Worm (Caenorhabditis elegans): ENCODE data around the gene srlf-9.
"Not testable (repeated sequence)": the region's sequence is repeated elsewhere in the genome, so short reads cannot be mapped to it uniquely, and the experiment has no call there.

srlf-9 gene

ce11 chrIII:13401673-13402258 lies at the start of gene srlf-9, which contains the start of gene srlf-10:
Gene srlf-9 (minus strand): TSS chrIII:13401773.
Gene srlf-10 (plus strand): TSS chrIII:13402208.
- TF ChIP-seq lin-13 (GFP tag; optimal IDR thresholded peaks at IDR 0.05); zfp-2 (tag; optimal IDR thresholded peaks at IDR 0.05); nhr-28 (tag; optimal IDR thresholded peaks at IDR 0.05): not testable (repeated sequence)

ce11 chrIII:13448235-13448634 lies 46.7 kb upstream of the srlf-9 start:
- 0 out of 2 replicates have a peak, but pooled peaks have one; percentile 42 for TF ChIP-seq tra-1 (GFP tag; IDR thresholded peaks at IDR 0.05)
- peak; percentile 19; the same call in 1 of the 2 replicates for TF ChIP-seq php-3 (GFP tag; IDR thresholded peaks at IDR 0.05)
- TF ChIP-seq arid-1 (GFP tag; conservative IDR thresholded peaks at IDR 0.05), result 0 out of 2 replicates have a peak, but pooled peaks have one; percentile 5
- peak; percentile 93 for TF ChIP-seq set-16 (GFP tag; IDR thresholded peaks at IDR 0.05)
- peak; percentile 58; the same call in 1 of the 2 replicates for TF ChIP-seq F44E2.7 (GFP tag; IDR thresholded peaks at IDR 0.05)
- 0 out of 2 replicates have a peak, but pooled peaks have one; percentile 46 for TF ChIP-seq F26F4.8 (GFP tag; conservative IDR thresholded peaks at IDR 0.05)
- 0 out of 2 replicates have a peak, but pooled peaks have one; percentile 69 for TF ChIP-seq dmd-8 (GFP tag; IDR thresholded peaks at IDR 0.05)
- peak; percentile 45; the same call in 1 of the 2 replicates for TF ChIP-seq Y48G9A.11 (GFP tag; IDR thresholded peaks at IDR 0.05)
- peak; percentile 51; the same call in 1 of the 2 replicates for TF ChIP-seq snpc-1.2 (GFP tag; IDR thresholded peaks at IDR 0.05)
- TF ChIP-seq madf-5 (GFP tag; IDR thresholded peaks at IDR 0.05), result 0 out of 4 replicates have a peak, but pooled peaks of 1 of the 2 experiments have one; percentile 52
- 0 out of 2 replicates have a peak, but pooled peaks have one; percentile 16 for TF ChIP-seq T26A8.4 (GFP tag; IDR thresholded peaks at IDR 0.05)

ce11 chrIII:13447439-13447838 lies 45.9 kb upstream of the srlf-9 start:
- TF ChIP-seq saeg-2 (GFP tag; IDR thresholded peaks at IDR 0.05), result 0 out of 2 replicates have a peak, but pooled peaks have one; percentile 38
- TF ChIP-seq F26F4.8 (GFP tag; conservative IDR thresholded peaks at IDR 0.05), result 0 out of 2 replicates have a peak, but pooled peaks have one; percentile 55
- TF ChIP-seq lim-7 (GFP tag; IDR thresholded peaks at IDR 0.05), result 0 out of 2 replicates have a peak, but pooled peaks have one; percentile 44
- peak; percentile 59; the same call in 1 of the 2 replicates for TF ChIP-seq Y48G9A.11 (GFP tag; IDR thresholded peaks at IDR 0.05)
- TF ChIP-seq lin-1 (GFP tag; IDR thresholded peaks at IDR 0.05), result 0 out of 2 replicates have a peak, but pooled peaks have one; percentile 18
- peak; percentile 65; the same call in 1 of the 2 replicates for TF ChIP-seq egl-43 (GFP tag; IDR thresholded peaks at IDR 0.05)
- TF ChIP-seq arid-1 (GFP tag; conservative IDR thresholded peaks at IDR 0.05), result peak; percentile 63; the same call in 1 of the 2 replicates
- TF ChIP-seq lin-38 (GFP tag; IDR thresholded peaks at IDR 0.05), result peak; percentile 48
- 0 out of 2 replicates have a peak, but pooled peaks have one; percentile 22 for TF ChIP-seq Y75B8A.6 (GFP tag; IDR thresholded peaks at IDR 0.05)
- 0 out of 2 replicates have a peak, but pooled peaks have one; percentile 41 for TF ChIP-seq ceh-44 (GFP tag; IDR thresholded peaks at IDR 0.05)
- 0 out of 2 replicates have a peak, but pooled peaks have one; percentile 62 for TF ChIP-seq zfp-3 (GFP tag; conservative IDR thresholded peaks at IDR 0.05)
- peak; percentile 31; the same call in 1 of the 2 replicates for TF ChIP-seq tra-1 (GFP tag; IDR thresholded peaks at IDR 0.05)
- peak; percentile 65 for TF ChIP-seq snpc-1.2 (GFP tag; IDR thresholded peaks at IDR 0.05)
- peak; percentile 81 for TF ChIP-seq pha-4 (GFP tag; IDR thresholded peaks at IDR 0.05)
- not testable (repeated sequence) for TF ChIP-seq pha-4 (tag; optimal IDR thresholded peaks at IDR 0.05)
- peak; percentile 57; the same call in 1 of the 2 replicates for TF ChIP-seq vab-7 (GFP tag; IDR thresholded peaks at IDR 0.05)
- TF ChIP-seq set-16 (GFP tag; IDR thresholded peaks at IDR 0.05), result 0 out of 2 replicates have a peak, but pooled peaks have one; percentile 6
- 0 out of 2 replicates have a peak, but pooled peaks have one; percentile 21 for TF ChIP-seq php-3 (GFP tag; IDR thresholded peaks at IDR 0.05)
- TF ChIP-seq Y105C5A.15 (GFP tag; IDR thresholded peaks at IDR 0.05), result 0 out of 2 replicates have a peak, but pooled peaks have one; percentile 26
- TF ChIP-seq madf-5 (GFP tag; IDR thresholded peaks at IDR 0.05), result 0 out of 4 replicates have a peak, but pooled peaks of 1 of the 2 experiments have one; percentile 61
- peak; percentile 95 for TF ChIP-seq mdt-29 (GFP tag; IDR thresholded peaks at IDR 0.05)

ce11 chrIII:13439415-13439814 lies 37.8 kb upstream of the srlf-9 start, which contains the start of gene ciao-2B:
Gene ciao-2B (minus strand): TSS chrIII:13439544.
- TF ChIP-seq lsy-2 (tag; optimal IDR thresholded peaks at IDR 0.05), result peak in 1 of 2 experiments; percentile 69
- TF ChIP-seq lin-38 (GFP tag; IDR thresholded peaks at IDR 0.05), result peak; percentile 40; the same call in 1 of the 2 replicates
- TF ChIP-seq ceh-44 (GFP tag; IDR thresholded peaks at IDR 0.05), result no peak
- no peak for TF ChIP-seq madf-5 (GFP tag; IDR thresholded peaks at IDR 0.05)
- peak in 1 of 2 experiments; percentile 64 for TF ChIP-seq hif-1 (tag; optimal IDR thresholded peaks at IDR 0.05)
- no peak for TF ChIP-seq mdl-1 (tag; optimal IDR thresholded peaks at IDR 0.05)
- no peak for TF ChIP-seq ztf-11 (tag; optimal IDR thresholded peaks at IDR 0.05)
- no peak for TF ChIP-seq mxl-2 (GFP tag; conservative IDR thresholded peaks at IDR 0.05)
- TF ChIP-seq nhr-76 (tag; optimal IDR thresholded peaks at IDR 0.05), result no peak
- TF ChIP-seq skn-1 (tag; optimal IDR thresholded peaks at IDR 0.05), result no peak
- TF ChIP-seq tra-1 (GFP tag; IDR thresholded peaks at IDR 0.05), result no peak
- TF ChIP-seq lin-39 (tag; optimal IDR thresholded peaks at IDR 0.05), result no peak
- TF ChIP-seq ceh-82 (tag; optimal IDR thresholded peaks at IDR 0.05), result no peak
- TF ChIP-seq nhr-10 (tag; optimal IDR thresholded peaks at IDR 0.05), result no peak
- no peak for TF ChIP-seq nhr-42 (GFP tag; IDR thresholded peaks at IDR 0.05)
- TF ChIP-seq Y105C5A.15 (GFP tag; IDR thresholded peaks at IDR 0.05), result no peak
- TF ChIP-seq zip-2 (tag; optimal IDR thresholded peaks at IDR 0.05), result no peak
- no peak for TF ChIP-seq saeg-2 (GFP tag; IDR thresholded peaks at IDR 0.05)
- TF ChIP-seq ceh-20 (GFP tag; IDR thresholded peaks at IDR 0.05), result no peak
- peak; percentile 80 for TF ChIP-seq dpl-1 (GFP tag; optimal IDR thresholded peaks at IDR 0.05)
- no peak for TF ChIP-seq snpc-1.2 (GFP tag; IDR thresholded peaks at IDR 0.05)

Measured in whole organism, L4 larva.